Worm (Caenorhabditis elegans) whole organism, L3 larva: Measurements from ENCODE around the gene srg-11.

Experiments used
- R02D3.7 ChIP-seq: fragments of 150-350 bp; optimal IDR thresholded peaks from 2 replicates; lab custom pipeline; 2014; ENCODE audit warnings: missing biosample characterization, missing genetic modification characterization
- ZK546.5 ChIP-seq: sonication (generic microtip); optimal IDR thresholded peaks from 2 replicates; lab custom pipeline; 2017; ENCODE audit warnings: missing biosample characterization, missing genetic modification characterization
- ama-1 ChIP-seq: fragments of 150-350 bp; optimal IDR thresholded peaks from 2 replicates; lab custom pipeline; 2018
- ceh-28 ChIP-seq: fragments of 150-350 bp; optimal IDR thresholded peaks from 2 replicates; lab custom pipeline; 2014; ENCODE audit warnings: missing biosample characterization, missing genetic modification reagents, missing genetic modification characterization
- ceh-82 ChIP-seq: fragments of 150-350 bp; optimal IDR thresholded peaks from 2 replicates; lab custom pipeline; 2014; ENCODE audit warnings: missing biosample characterization, missing genetic modification characterization
- ceh-9 ChIP-seq: sonication (generic microtip); optimal IDR thresholded peaks from 2 replicates; lab custom pipeline; 2018; ENCODE audit warnings: missing biosample characterization, missing genetic modification characterization
- daf-12 ChIP-seq: fragments of 150-350 bp; optimal IDR thresholded peaks from 2 replicates; lab custom pipeline; 2014; ENCODE audit warnings: missing biosample characterization, missing genetic modification reagents, missing genetic modification characterization
- egl-5 ChIP-seq: fragments of 150-350 bp; optimal IDR thresholded peaks from 2 replicates; lab custom pipeline; 2017; ENCODE audit warnings: missing biosample characterization, missing genetic modification reagents, missing genetic modification characterization, inconsistent platforms
- elt-1 ChIP-seq: fragments of 150-350 bp; optimal IDR thresholded peaks from 2 replicates; lab custom pipeline; 2014; ENCODE audit warnings: missing biosample characterization, missing genetic modification characterization
- elt-2 ChIP-seq: sonication (generic microtip); optimal IDR thresholded peaks from 2 replicates; lab custom pipeline; 2016; ENCODE audit warnings: missing genetic modification reagents, mild to moderate bottlenecking, missing genetic modification characterization, missing compliant biosample characterization
- elt-3 ChIP-seq, 3 experiments: fragments of 150-350 bp in 1 of 3; sonication (generic microtip) in 2 of 3; optimal IDR thresholded peaks; 2 replicates in 2 of 3; 4 replicates in 1 of 3; lab custom pipeline; 2014 to 2017; ENCODE audit warnings: missing biosample characterization in 3 of 3, missing genetic modification characterization in 3 of 3
- eor-1 ChIP-seq, 2 experiments: fragments of 150-350 bp; optimal IDR thresholded peaks; 2 replicates each; lab custom pipeline; 2014 to 2018; ENCODE audit warnings: missing biosample characterization in 2 of 2, missing genetic modification characterization in 2 of 2
- fkh-10 ChIP-seq: sonication (generic microtip); optimal IDR thresholded peaks from 2 replicates; lab custom pipeline; 2017; ENCODE audit warnings: missing biosample characterization, missing genetic modification reagents, missing genetic modification characterization
- fkh-2 ChIP-seq: fragments of 150-350 bp; optimal IDR thresholded peaks from 2 replicates; lab custom pipeline; 2014; ENCODE audit warnings: missing biosample characterization, missing genetic modification reagents, missing genetic modification characterization
- jun-1 ChIP-seq: fragments of 150-350 bp; optimal IDR thresholded peaks from 2 replicates; lab custom pipeline; 2014; ENCODE audit warnings: missing biosample characterization, missing genetic modification reagents, missing genetic modification characterization
- lin-39 ChIP-seq: fragments of 150-350 bp; optimal IDR thresholded peaks from 2 replicates; lab custom pipeline; 2018; ENCODE audit warnings: missing biosample characterization, missing genetic modification reagents, missing genetic modification characterization
- lsy-12 ChIP-seq: sonication (generic microtip); optimal IDR thresholded peaks from 2 replicates; lab custom pipeline; 2016; ENCODE audit warnings: mild to moderate bottlenecking, missing genetic modification characterization, missing compliant biosample characterization
- mdl-1 ChIP-seq: fragments of 150-350 bp; optimal IDR thresholded peaks from 2 replicates; lab custom pipeline; 2014; ENCODE audit warnings: missing biosample characterization, missing genetic modification characterization
- nfya-1 ChIP-seq: sonication (generic microtip); optimal IDR thresholded peaks from 2 replicates; lab custom pipeline; 2017; ENCODE audit warnings: missing genetic modification characterization, mild to moderate bottlenecking, missing compliant biosample characterization, antibody characterized with exemption, moderate library complexity; ENCODE audit not compliant: insufficient read depth
- nhr-11 ChIP-seq: fragments of 150-350 bp; optimal IDR thresholded peaks from 2 replicates; lab custom pipeline; 2014; ENCODE audit warnings: missing biosample characterization, missing genetic modification characterization
- nhr-12 ChIP-seq: fragments of 150-350 bp; optimal IDR thresholded peaks from 2 replicates; lab custom pipeline; 2014; ENCODE audit warnings: missing biosample characterization, missing genetic modification characterization
- nhr-23 ChIP-seq: fragments of 150-350 bp; optimal IDR thresholded peaks from 2 replicates; lab custom pipeline; 2014; ENCODE audit warnings: missing biosample characterization, missing genetic modification reagents, missing genetic modification characterization
- nhr-237 ChIP-seq: fragments of 150-350 bp; optimal IDR thresholded peaks from 2 replicates; lab custom pipeline; 2014; ENCODE audit warnings: missing biosample characterization, missing genetic modification characterization
- nhr-28 ChIP-seq: fragments of 150-350 bp; optimal IDR thresholded peaks from 2 replicates; lab custom pipeline; 2014; ENCODE audit warnings: missing biosample characterization, missing genetic modification characterization
- nhr-43 ChIP-seq: sonication (generic microtip); optimal IDR thresholded peaks from 2 replicates; lab custom pipeline; 2016; ENCODE audit warnings: mild to moderate bottlenecking, missing genetic modification characterization, missing compliant biosample characterization; ENCODE audit not compliant: poor library complexity, severe bottlenecking
- nhr-76 ChIP-seq: fragments of 150-350 bp; sonication (generic microtip); optimal IDR thresholded peaks from 5 replicates; lab custom pipeline; 2014; ENCODE audit warnings: missing biosample characterization, missing genetic modification characterization
- nhr-77 ChIP-seq: fragments of 150-350 bp; optimal IDR thresholded peaks from 2 replicates; lab custom pipeline; 2014; ENCODE audit warnings: missing biosample characterization, missing genetic modification characterization
- pha-4 ChIP-seq: fragments of 150-350 bp; optimal IDR thresholded peaks from 2 replicates; lab custom pipeline; 2014; ENCODE audit warnings: missing biosample characterization, missing genetic modification reagents, missing genetic modification characterization
- pqm-1 ChIP-seq: fragments of 150-350 bp; optimal IDR thresholded peaks from 2 replicates; lab custom pipeline; 2017; ENCODE audit warnings: missing biosample characterization, missing genetic modification characterization, inconsistent platforms
- snpc-4 ChIP-seq: fragments of 150-350 bp; optimal IDR thresholded peaks from 2 replicates; lab custom pipeline; 2014; ENCODE audit warnings: missing biosample characterization, missing genetic modification characterization
- unc-62 ChIP-seq: fragments of 150-350 bp; sonication (generic microtip); optimal IDR thresholded peaks from 4 replicates; lab custom pipeline; 2014; ENCODE audit warnings: missing biosample characterization, missing genetic modification reagents, missing genetic modification characterization
- zag-1 ChIP-seq: fragments of 150-350 bp; optimal IDR thresholded peaks from 2 replicates; lab custom pipeline; 2014; ENCODE audit warnings: missing biosample characterization, missing genetic modification characterization
- ztf-4 ChIP-seq: fragments of 150-350 bp; optimal IDR thresholded peaks from 2 replicates; lab custom pipeline; 2014; ENCODE audit warnings: missing biosample characterization, missing genetic modification characterization

srg-11 gene

DNA sequence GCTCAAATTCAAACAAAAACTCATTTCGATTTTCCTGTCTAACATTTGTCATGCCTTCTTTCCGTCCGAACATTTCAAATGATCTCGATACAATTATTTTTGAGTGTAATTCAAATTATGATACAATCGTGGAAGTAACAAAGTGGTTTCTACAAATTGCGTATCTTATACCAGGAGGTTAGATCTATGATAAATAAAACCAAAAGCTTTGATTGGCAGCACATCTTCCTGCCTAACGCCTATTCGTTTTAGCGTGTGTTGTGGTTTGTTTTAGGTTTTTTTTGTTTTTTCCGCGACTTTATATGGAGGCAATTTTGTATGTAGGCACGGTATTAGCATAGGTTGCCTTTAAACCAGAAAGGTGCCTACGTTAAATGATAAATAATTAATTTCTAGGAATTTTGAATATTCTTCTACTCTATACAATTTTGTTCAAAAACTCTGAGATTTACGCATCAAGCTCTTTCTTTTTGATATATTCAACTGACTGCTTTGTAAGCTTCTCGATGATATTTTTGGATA, at the start of gene srg-11:
TSS of gene srg-11 (plus strand) at position 51 of the 522 bp plus-strand sequence.
- TF ChIP-seq egl-5 (tag; lab: Kevin White, UChicago) (no peak), eor-1 (tag; optimal IDR thresholded peaks at IDR 0.05; lab: Kevin White, UChicago) (no peak), jun-1 (no peak), R02D3.7 (tag; lab: Kevin White, UChicago) (no peak), nhr-11 (no peak), lsy-12 (no peak), nfya-1 (tag; lab: Kevin White, UChicago) (no peak), fkh-2 (no peak)

- no peak for TF ChIP-seq eor-1 (tag; optimal IDR thresholded peaks at IDR 0.05; lab: Kevin White, UChicago)
- TF ChIP-seq ZK546.5 (tag; lab: Kevin White, UChicago) = no peak
- TF ChIP-seq nhr-43 = no peak
These were observed 44.9 kb upstream of the srg-11 start, which contains the start of gene clec-153 for ce11 chrIII:4634947-4635346. clec-153 (plus strand) TSS chrIII:4635247.

- TF ChIP-seq pqm-1 (tag; lab: Kevin White, UChicago) (peak; percentile 57), elt-2 (peak; percentile 79), lsy-12 (no peak)
These were observed 36.6 kb upstream of the srg-11 start, which contains the start of gene pfas-1 for ce11 chrIII:4643262-4643661. pfas-1 (minus strand) TSS chrIII:4643310.

DNA sequence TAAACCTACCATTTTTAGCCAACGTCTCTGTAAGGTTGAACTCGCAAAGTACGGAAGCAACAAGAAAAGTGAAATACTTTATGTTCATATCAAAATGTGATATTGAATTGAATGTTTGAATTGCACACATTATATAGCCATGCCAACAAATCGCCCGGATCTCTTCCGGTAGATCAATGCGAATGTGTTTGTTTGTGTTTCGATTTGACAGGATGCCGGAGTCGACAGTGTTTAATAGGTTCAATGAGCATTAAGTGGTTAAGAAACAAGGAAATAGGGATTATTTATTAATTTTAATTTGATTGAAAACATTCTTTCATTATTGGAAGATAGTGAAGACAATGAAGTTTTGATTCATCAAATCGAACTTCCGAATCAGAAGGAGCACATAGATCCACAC, 33.6 kb upstream of the srg-11 start, which contains the start of gene pqn-29:
TSS of gene pqn-29 (minus strand) at position 101 of the 400 bp plus-strand sequence.
- TF ChIP-seq ceh-28 (tag; lab: Kevin White, UChicago) (no peak), elt-3 (tag; optimal IDR thresholded peaks at IDR 0.05; lab: Kevin White, UChicago) (no peak), nhr-28 (no peak), daf-12 (tag; lab: Kevin White, UChicago) (no peak), ceh-9 (no peak), elt-1 (tag; lab: Kevin White, UChicago) (no peak), nhr-12 (no peak), nhr-23 (tag; lab: Kevin White, UChicago) (no peak), nhr-77 (no peak), nhr-11 (no peak)

- TF ChIP-seq ceh-82 (tag; lab: Kevin White, UChicago) (no peak), nhr-23 (tag; lab: Kevin White, UChicago) (no peak), elt-3 (tag; optimal IDR thresholded peaks at IDR 0.05; lab: Kevin White, UChicago) (no peak), nhr-12 (no peak), nhr-76 (no peak), snpc-4 (tag; lab: Kevin White, UChicago) (no peak), ama-1 (lab: Kevin White, UChicago) (no peak), pqm-1 (tag; lab: Kevin White, UChicago) (no peak), zag-1 (tag; lab: Kevin White, UChicago) (no peak), ztf-4 (no peak), pha-4 (tag; lab: Kevin White, UChicago) (no peak), unc-62 (no peak), mdl-1 (tag; lab: Kevin White, UChicago) (no peak), daf-12 (tag; lab: Kevin White, UChicago) (no peak), elt-2 (no peak), fkh-10 (GFP tag; lab: Kevin White, UChicago) (no peak), nhr-237 (tag; lab: Kevin White, UChicago) (no peak), elt-1 (tag; lab: Kevin White, UChicago) (no peak), nhr-43 (no peak), ceh-9 (no peak)
These were observed 32.5 kb upstream of the srg-11 start for ce11 chrIII:4647341-4647740.

DNA sequence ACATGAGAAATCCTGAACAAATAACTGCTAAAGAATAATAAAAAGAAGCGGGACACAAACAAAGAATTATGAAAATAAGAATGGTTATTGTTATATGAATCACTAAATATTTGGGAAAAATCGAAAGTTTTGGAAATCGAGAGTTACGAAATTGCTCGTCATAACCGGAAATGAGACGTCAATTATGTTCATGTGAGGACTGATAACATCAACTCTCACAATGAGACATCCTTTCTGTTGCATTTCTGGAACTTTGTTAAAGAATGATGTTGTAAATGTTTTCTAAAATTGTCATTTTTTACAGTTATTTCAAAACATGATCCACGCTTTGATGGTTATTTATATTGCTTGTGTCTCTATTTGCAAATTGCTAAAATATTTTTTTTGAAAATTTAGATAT, 31.9 kb upstream of the srg-11 start, which contains the start of gene T23F11.6:
TSS of gene T23F11.6 (minus strand) at position 45 of the 400 bp plus-strand sequence.
- TF ChIP-seq fkh-2 = no peak
- no peak for TF ChIP-seq mdl-1 (tag; lab: Kevin White, UChicago)
- no peak for TF ChIP-seq snpc-4 (tag; lab: Kevin White, UChicago)
- TF ChIP-seq lin-39 (tag; lab: Kevin White, UChicago) = no peak
- TF ChIP-seq nhr-43 = no peak
- TF ChIP-seq ZK546.5 (tag; lab: Kevin White, UChicago) = no peak
- TF ChIP-seq elt-2 = peak; percentile 44
- no peak for TF ChIP-seq jun-1
- no peak for TF ChIP-seq nhr-237 (tag; lab: Kevin White, UChicago)
- peak; percentile 59 for TF ChIP-seq pqm-1 (tag; lab: Kevin White, UChicago)
